Worm (Caenorhabditis elegans): ENCODE data around the gene nhr-141.

The nhr-141 gene

ce11 chrV:7454236-7454635 is 9.8 kb downstream of the nhr-141 start, which contains the start of gene try-8:
Gene try-8, minus strand, starts transcription at chrV:7454336.
- TF ChIP-seq T23F11.4 (GFP tag; optimal IDR thresholded peaks at IDR 0.05): no peak
- no peak for TF ChIP-seq madf-2 (tag; optimal IDR thresholded peaks at IDR 0.05)
- no peak for TF ChIP-seq elt-2 (tag; optimal IDR thresholded peaks at IDR 0.05)
- no peak for TF ChIP-seq ets-4 (tag; optimal IDR thresholded peaks at IDR 0.05)
- no peak for TF ChIP-seq che-1 (tag; optimal IDR thresholded peaks at IDR 0.05)
- no peak for TF ChIP-seq F13H6.1 (tag; optimal IDR thresholded peaks at IDR 0.05)
- no peak for TF ChIP-seq nfya-1 (tag; optimal IDR thresholded peaks at IDR 0.05)
- no peak for TF ChIP-seq dmd-4 (tag; optimal IDR thresholded peaks at IDR 0.05; ENCODE audit: borderline replicate concordance)
- TF ChIP-seq rnt-1 (tag; optimal IDR thresholded peaks at IDR 0.05): no peak
- TF ChIP-seq fkh-10 (GFP tag; optimal IDR thresholded peaks at IDR 0.05): no peak
- TF ChIP-seq tbx-7 (tag; optimal IDR thresholded peaks at IDR 0.05): no peak

- no peak for TF ChIP-seq ceh-31 (tag; optimal IDR thresholded peaks at IDR 0.05)
- TF ChIP-seq ahr-1 (tag; optimal IDR thresholded peaks at IDR 0.05): no peak
- TF ChIP-seq pha-4 (tag; optimal IDR thresholded peaks at IDR 0.05): no peak
- no peak for TF ChIP-seq nfya-1 (tag; optimal IDR thresholded peaks at IDR 0.05)
- TF ChIP-seq pqm-1 (tag; optimal IDR thresholded peaks at IDR 0.05): no peak
- no peak for TF ChIP-seq unc-3 (GFP tag; conservative IDR thresholded peaks at IDR 0.05)
- no peak for TF ChIP-seq unc-3 (tag; optimal IDR thresholded peaks at IDR 0.05)
- no peak for TF ChIP-seq lin-11 (tag; optimal IDR thresholded peaks at IDR 0.05)
- TF ChIP-seq nhr-11 (tag; optimal IDR thresholded peaks at IDR 0.05): no peak
- no peak for TF ChIP-seq eyg-1 (tag; optimal IDR thresholded peaks at IDR 0.05)
- no peak for TF ChIP-seq hlh-8 (tag; optimal IDR thresholded peaks at IDR 0.05)
- no peak for TF ChIP-seq ceh-14 (tag; optimal IDR thresholded peaks at IDR 0.05)
- TF ChIP-seq gmeb-2 (tag; optimal IDR thresholded peaks at IDR 0.05): no peak
- no peak for TF ChIP-seq dmd-4 (tag; optimal IDR thresholded peaks at IDR 0.05; ENCODE audit: borderline replicate concordance)
Measured at ce11 chrV:7455008-7455407, 10.5 kb downstream of the nhr-141 start, which contains the start of gene F25E5.2. Gene F25E5.2, plus strand, starts transcription at chrV:7455308.

- no peak for TF ChIP-seq ceh-22 (tag; optimal IDR thresholded peaks at IDR 0.05)
- TF ChIP-seq hlh-15 (tag; optimal IDR thresholded peaks at IDR 0.05): no peak
- no peak for TF ChIP-seq ceh-14 (tag; optimal IDR thresholded peaks at IDR 0.05)
- TF ChIP-seq zip-5 (tag; optimal IDR thresholded peaks at IDR 0.05): no peak
- TF ChIP-seq tbx-2 (tag; optimal IDR thresholded peaks at IDR 0.05): no peak
- TF ChIP-seq C38D4.7 (GFP tag; optimal IDR thresholded peaks at IDR 0.05): no peak
- no peak for TF ChIP-seq unc-42 (tag; optimal IDR thresholded peaks at IDR 0.05)
- no peak for TF ChIP-seq lin-11 (tag; optimal IDR thresholded peaks at IDR 0.05)
- TF ChIP-seq npax-4 (tag; optimal IDR thresholded peaks at IDR 0.05): no peak
- no peak for TF ChIP-seq pha-2 (tag; optimal IDR thresholded peaks at IDR 0.05)
- TF ChIP-seq nhr-232 (tag; optimal IDR thresholded peaks at IDR 0.05): no peak
Measured at ce11 chrV:7460898-7461297, 16.4 kb downstream of the nhr-141 start, which contains the start of gene srh-92. Gene srh-92, minus strand, starts transcription at chrV:7460998.

DNA sequence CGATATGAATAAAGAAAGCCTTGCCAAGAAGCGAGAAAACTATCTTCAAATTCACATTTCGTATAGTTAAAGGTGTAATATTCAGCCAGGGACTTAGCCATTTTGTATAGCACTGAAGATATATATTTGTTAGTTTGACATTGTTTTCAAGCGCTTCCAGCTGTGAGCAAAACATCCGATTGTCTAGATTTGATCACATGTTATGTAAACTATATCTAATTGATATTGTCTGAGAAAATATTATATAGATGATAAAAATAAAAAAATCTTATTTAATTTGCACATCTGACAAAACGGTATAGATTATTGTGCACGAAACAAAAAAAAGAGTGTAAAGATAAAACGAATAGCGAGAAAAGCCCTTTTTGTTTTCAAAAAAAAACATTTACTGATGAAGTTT is 20.2 kb downstream of the nhr-141 start, which contains the start of gene srh-89:
Gene srh-89, minus strand, starts transcription at position 101 of the 400 bp plus-strand sequence.
- TF ChIP-seq hlh-30 (tag; optimal IDR thresholded peaks at IDR 0.05; ENCODE audit: insufficient read depth) (no peak), fax-1 (tag; optimal IDR thresholded peaks at IDR 0.05) (no peak), dmd-4 (tag; optimal IDR thresholded peaks at IDR 0.05; ENCODE audit: borderline replicate concordance) (no peak), zip-5 (tag; optimal IDR thresholded peaks at IDR 0.05) (no peak), hlh-15 (tag; optimal IDR thresholded peaks at IDR 0.05) (no peak), pat-9 (tag; optimal IDR thresholded peaks at IDR 0.05) (no peak), dve-1 (tag; optimal IDR thresholded peaks at IDR 0.05) (no peak), hlh-13 (GFP tag; optimal IDR thresholded peaks at IDR 0.05) (no peak), ceh-19 (GFP tag; optimal IDR thresholded peaks at IDR 0.05) (no peak), ceh-14 (tag; optimal IDR thresholded peaks at IDR 0.05) (no peak), npax-4 (tag; optimal IDR thresholded peaks at IDR 0.05) (no peak), ttx-3 (tag; optimal IDR thresholded peaks at IDR 0.05) (no peak), syd-9 (tag; optimal IDR thresholded peaks at IDR 0.05) (no peak), eyg-1 (tag; optimal IDR thresholded peaks at IDR 0.05) (no peak), sox-4 (tag; optimal IDR thresholded peaks at IDR 0.05) (no peak)
